Worm (Caenorhabditis elegans) whole organism, L1 larva: ENCODE measurements around the gene mogs-1.

ENCODE experiments used
- C04F5.9 ChIP-seq: sonication (generic microtip); optimal IDR thresholded peaks from 2 replicates; lab custom pipeline; 2016; ENCODE audit warnings: missing genetic modification characterization, missing compliant biosample characterization
- C34B4.2 ChIP-seq: sonication (generic microtip); optimal IDR thresholded peaks from 2 replicates; lab custom pipeline; 2017; ENCODE audit warnings: mild to moderate bottlenecking, missing genetic modification characterization, missing compliant biosample characterization
- Y116A8C.19 ChIP-seq: sonication (generic microtip); optimal IDR thresholded peaks from 2 replicates; lab custom pipeline; 2016; ENCODE audit warnings: missing compliant biosample characterization, missing genetic modification characterization, borderline replicate concordance
- ama-1 ChIP-seq: fragments of 150-350 bp; optimal IDR thresholded peaks from 2 replicates; lab custom pipeline; 2014
- ceh-63 ChIP-seq: fragments of 200-800 bp; sonication (Bioruptor generic); optimal IDR thresholded peaks from 2 replicates; lab custom pipeline; 2018; ENCODE audit warnings: mild to moderate bottlenecking, missing genetic modification characterization, missing compliant biosample characterization
- ceh-8 ChIP-seq: fragments of 200-800 bp; sonication (Bioruptor generic); optimal IDR thresholded peaks from 2 replicates; lab custom pipeline; 2018; ENCODE audit warnings: mild to moderate bottlenecking, missing genetic modification characterization, moderate library complexity, missing compliant biosample characterization
- ceh-88 ChIP-seq: fragments of 200-800 bp; sonication (Bioruptor generic); IDR thresholded peaks from 2 replicates; pipeline ENCODE4 v1.3.6; 2022; ENCODE audit warnings: missing genetic modification characterization, missing compliant biosample characterization
- ces-1 ChIP-seq: fragments of 150-350 bp; optimal IDR thresholded peaks from 2 replicates; lab custom pipeline; 2014; ENCODE audit warnings: missing biosample characterization, missing genetic modification reagents, missing genetic modification characterization
- dpl-1 ChIP-seq, 3 experiments: fragments of 150-350 bp in 2 of 3; sonication (generic microtip) in 1 of 3; optimal IDR thresholded peaks; 2 replicates each; lab custom pipeline; 2014 to 2017; ENCODE audit warnings: missing biosample characterization in 3 of 3, missing genetic modification characterization in 3 of 3, missing genetic modification reagents in 3 of 3
- dsc-1 ChIP-seq: sonication (generic microtip); optimal IDR thresholded peaks from 2 replicates; lab custom pipeline; 2016; ENCODE audit warnings: mild to moderate bottlenecking, missing genetic modification characterization, missing compliant biosample characterization
- efl-3 ChIP-seq: fragments of 200-800 bp; sonication (Bioruptor generic); optimal IDR thresholded peaks from 2 replicates; lab custom pipeline; 2018; ENCODE audit warnings: mild to moderate bottlenecking, missing genetic modification characterization, missing compliant biosample characterization
- egl-27 ChIP-seq, 2 experiments: fragments of 150-350 bp in 1 of 2; sonication (generic microtip); optimal IDR thresholded peaks; 3 replicates each; lab custom pipeline; 2017 to 2018; ENCODE audit warnings: missing biosample characterization in 2 of 2, missing genetic modification characterization in 2 of 2, missing genetic modification reagents in 2 of 2
- elt-3 ChIP-seq, 6 experiments: fragments of 150-350 bp in 1 of 6; sonication (generic microtip); optimal IDR thresholded peaks; 2 replicates each; lab custom pipeline; 2017 to 2018; ENCODE audit warnings: missing biosample characterization in 6 of 6, missing genetic modification characterization in 6 of 6, inconsistent platforms in 1 of 6
- fkh-8 ChIP-seq: sonication (generic microtip); optimal IDR thresholded peaks from 2 replicates; lab custom pipeline; 2016; ENCODE audit warnings: mild to moderate bottlenecking, missing genetic modification characterization, missing compliant biosample characterization
- hlh-17 ChIP-seq: fragments of 200-800 bp; sonication (Bioruptor generic); optimal IDR thresholded peaks from 2 replicates; lab custom pipeline; 2018; ENCODE audit warnings: missing genetic modification characterization, mild to moderate bottlenecking, missing compliant biosample characterization, moderate library complexity, borderline replicate concordance
- hlh-4 ChIP-seq: sonication (generic microtip); optimal IDR thresholded peaks from 2 replicates; lab custom pipeline; 2016; ENCODE audit warnings: mild to moderate bottlenecking, missing genetic modification characterization, missing compliant biosample characterization
- irx-1 ChIP-seq: sonication (generic microtip); optimal IDR thresholded peaks from 2 replicates; lab custom pipeline; 2016; ENCODE audit warnings: missing genetic modification characterization, missing compliant biosample characterization
- isw-1 ChIP-seq: fragments of 200-800 bp; sonication (Bioruptor generic); IDR thresholded peaks from 2 replicates; pipeline ENCODE4 v1.3.6; 2022; ENCODE audit warnings: missing genetic modification characterization, missing compliant biosample characterization
- jun-1 ChIP-seq: fragments of 150-350 bp; optimal IDR thresholded peaks from 2 replicates; lab custom pipeline; 2014; ENCODE audit warnings: missing biosample characterization, missing genetic modification reagents, missing genetic modification characterization
- lin-13 ChIP-seq: fragments of 150-350 bp; optimal IDR thresholded peaks from 2 replicates; lab custom pipeline; 2014; ENCODE audit warnings: missing biosample characterization, missing genetic modification reagents, missing genetic modification characterization
- lin-15B ChIP-seq: fragments of 150-350 bp; sonication (generic microtip); optimal IDR thresholded peaks from 3 replicates; lab custom pipeline; 2014; ENCODE audit warnings: missing biosample characterization, missing genetic modification characterization
- lin-35 ChIP-seq, 2 experiments: fragments of 150-350 bp; optimal IDR thresholded peaks; 2 replicates each; lab custom pipeline; 2014; ENCODE audit warnings: missing biosample characterization in 2 of 2, missing genetic modification characterization in 2 of 2, missing genetic modification reagents in 2 of 2
- lin-39 ChIP-seq: fragments of 150-350 bp; optimal IDR thresholded peaks from 2 replicates; lab custom pipeline; 2014; ENCODE audit warnings: missing biosample characterization, missing genetic modification reagents, missing genetic modification characterization
- lir-3 ChIP-seq: sonication (generic microtip); optimal IDR thresholded peaks from 2 replicates; lab custom pipeline; 2016; ENCODE audit warnings: mild to moderate bottlenecking, missing genetic modification characterization, moderate library complexity, missing compliant biosample characterization; ENCODE audit not compliant: poor library complexity
- mab-9 ChIP-seq: fragments of 200-800 bp; sonication (Bioruptor generic); IDR thresholded peaks from 2 replicates; pipeline ENCODE4 v1.3.6; 2022; ENCODE audit warnings: missing genetic modification reagents, missing genetic modification characterization, missing compliant biosample characterization
- nhr-11 ChIP-seq: fragments of 150-350 bp; optimal IDR thresholded peaks from 2 replicates; lab custom pipeline; 2014; ENCODE audit warnings: missing biosample characterization, missing genetic modification characterization
- nhr-19 ChIP-seq: fragments of 200-800 bp; sonication (Bioruptor generic); conservative IDR thresholded peaks from 2 replicates; pipeline ENCODE4 v1.3.6; 2022; ENCODE audit warnings: missing genetic modification characterization, missing compliant biosample characterization
- nhr-20 ChIP-seq: sonication (generic microtip); optimal IDR thresholded peaks from 2 replicates; lab custom pipeline; 2016; ENCODE audit warnings: mild to moderate bottlenecking, missing genetic modification characterization, missing compliant biosample characterization
- nhr-47 ChIP-seq: sonication (generic microtip); optimal IDR thresholded peaks from 2 replicates; lab custom pipeline; 2016; ENCODE audit warnings: mild to moderate bottlenecking, missing genetic modification characterization, moderate library complexity, missing compliant biosample characterization
- nhr-71 ChIP-seq: sonication (generic microtip); optimal IDR thresholded peaks from 2 replicates; lab custom pipeline; 2016; ENCODE audit warnings: mild to moderate bottlenecking, missing genetic modification characterization, moderate library complexity, missing compliant biosample characterization
- nhr-76 ChIP-seq: sonication (generic microtip); optimal IDR thresholded peaks from 2 replicates; lab custom pipeline; 2017; ENCODE audit warnings: missing biosample characterization, missing genetic modification characterization
- nhr-77 ChIP-seq: fragments of 150-350 bp; optimal IDR thresholded peaks from 2 replicates; lab custom pipeline; 2014; ENCODE audit warnings: missing biosample characterization, missing genetic modification characterization
- nhr-90 ChIP-seq: sonication (generic microtip); optimal IDR thresholded peaks from 2 replicates; lab custom pipeline; 2016; ENCODE audit warnings: mild to moderate bottlenecking, missing genetic modification characterization, missing compliant biosample characterization; ENCODE audit not compliant: poor library complexity
- pag-3 ChIP-seq: sonication (generic microtip); optimal IDR thresholded peaks from 2 replicates; lab custom pipeline; 2017; ENCODE audit warnings: missing genetic modification characterization, mild to moderate bottlenecking, missing compliant biosample characterization, antibody characterized with exemption, borderline replicate concordance; ENCODE audit not compliant: insufficient read depth
- pax-3 ChIP-seq: fragments of 200-800 bp; sonication (Bioruptor generic); optimal IDR thresholded peaks from 2 replicates; lab custom pipeline; 2018; ENCODE audit warnings: mild to moderate bottlenecking, missing genetic modification characterization, moderate library complexity, missing compliant biosample characterization
- rnt-1 ChIP-seq: sonication (generic microtip); optimal IDR thresholded peaks from 2 replicates; lab custom pipeline; 2016; ENCODE audit warnings: mild to moderate bottlenecking, missing genetic modification characterization, moderate library complexity, missing compliant biosample characterization
- skn-1 ChIP-seq: fragments of 150-350 bp; optimal IDR thresholded peaks from 2 replicates; lab custom pipeline; 2014; ENCODE audit warnings: missing biosample characterization, missing genetic modification characterization
- snu-23 ChIP-seq: sonication (generic microtip); optimal IDR thresholded peaks from 2 replicates; lab custom pipeline; 2016; ENCODE audit warnings: missing genetic modification characterization, missing compliant biosample characterization
- sox-4 ChIP-seq: sonication (generic microtip); optimal IDR thresholded peaks from 2 replicates; lab custom pipeline; 2016; ENCODE audit warnings: missing genetic modification characterization, missing compliant biosample characterization
- sptf-1 ChIP-seq: fragments of 150-350 bp; optimal IDR thresholded peaks from 2 replicates; lab custom pipeline; 2014; ENCODE audit warnings: missing biosample characterization, missing genetic modification characterization
- sup-37 ChIP-seq: fragments of 200-800 bp; sonication (Bioruptor generic); optimal IDR thresholded peaks from 2 replicates; lab custom pipeline; 2018; ENCODE audit warnings: mild to moderate bottlenecking, missing genetic modification characterization, missing compliant biosample characterization
- tbx-2 ChIP-seq: sonication (generic microtip); optimal IDR thresholded peaks from 2 replicates; lab custom pipeline; 2016; ENCODE audit warnings: missing genetic modification characterization, missing compliant biosample characterization
- unc-130 ChIP-seq: fragments of 150-350 bp; optimal IDR thresholded peaks from 2 replicates; lab custom pipeline; 2017; ENCODE audit warnings: missing biosample characterization, missing genetic modification characterization, inconsistent platforms
- unc-30 ChIP-seq: sonication (generic microtip); optimal IDR thresholded peaks from 2 replicates; lab custom pipeline; 2017; ENCODE audit warnings: missing biosample characterization, missing genetic modification characterization
- unc-62 ChIP-seq: fragments of 150-350 bp; optimal IDR thresholded peaks from 2 replicates; lab custom pipeline; 2014; ENCODE audit warnings: missing biosample characterization, missing genetic modification reagents, missing genetic modification characterization
- vab-15 ChIP-seq: sonication (generic microtip); optimal IDR thresholded peaks from 2 replicates; lab custom pipeline; 2017; ENCODE audit warnings: missing genotype, mild to moderate bottlenecking, missing genetic modification characterization, missing compliant biosample characterization
- zag-1 ChIP-seq: fragments of 150-350 bp; optimal IDR thresholded peaks from 2 replicates; lab custom pipeline; 2014; ENCODE audit warnings: missing biosample characterization, missing genetic modification characterization
- ztf-4 ChIP-seq: fragments of 150-350 bp; optimal IDR thresholded peaks from 2 replicates; lab custom pipeline; 2014; ENCODE audit warnings: missing biosample characterization, missing genetic modification characterization

Gene mogs-1

ce11 chrIV:11008996-11009395 is 12.7 kb downstream of the mogs-1 start, which contains the start of gene F13H10.6:
F13H10.6 (plus strand) TSS chrIV:11009296.
- no peak for TF ChIP-seq ztf-4
- no peak for TF ChIP-seq unc-130 (tag; lab: Kevin White, UChicago)
- no peak for TF ChIP-seq ces-1 (GFP tag; lab: Kevin White, UChicago)
- TF ChIP-seq Y116A8C.19 (tag; lab: Kevin White, UChicago) = no peak
- TF ChIP-seq ceh-88 (GFP tag; lab: Robert Waterston, UW) = no peak
- no peak for TF ChIP-seq C04F5.9 (tag; lab: Kevin White, UChicago)
- no peak for TF ChIP-seq nhr-77 (tag; lab: Kevin White, UChicago)
- no peak for TF ChIP-seq lin-13
- TF ChIP-seq irx-1 (tag; lab: Kevin White, UChicago) = no peak
- no peak for TF ChIP-seq mab-9 (GFP tag; lab: Robert Waterston, UW)
- TF ChIP-seq vab-15 (tag; lab: Kevin White, UChicago) = no peak
- no peak for TF ChIP-seq C34B4.2 (tag; lab: Kevin White, UChicago)
- TF ChIP-seq nhr-19 (GFP tag; lab: Robert Waterston, UW) = no peak
- no peak for TF ChIP-seq unc-30 (tag; lab: Kevin White, UChicago)
- TF ChIP-seq dpl-1 (GFP tag; optimal IDR thresholded peaks at IDR 0.05; lab: Kevin White, UChicago) = no peak

- TF ChIP-seq dsc-1 (tag; lab: Kevin White, UChicago) = no peak
- TF ChIP-seq sup-37 (GFP tag; lab: Kevin White, UChicago) = no peak
- TF ChIP-seq egl-27 (tag; optimal IDR thresholded peaks at IDR 0.05; lab: Kevin White, UChicago) = no peak
- no peak for TF ChIP-seq nhr-19 (GFP tag; lab: Robert Waterston, UW)
- TF ChIP-seq nhr-71 (tag; lab: Kevin White, UChicago) = peak; percentile 41
- no peak for TF ChIP-seq nhr-77 (tag; lab: Kevin White, UChicago)
- TF ChIP-seq snu-23 (GFP tag; lab: Kevin White, UChicago) = peak; percentile 70
- TF ChIP-seq efl-3 (GFP tag; lab: Kevin White, UChicago) = no peak
- peak; percentile 43 for TF ChIP-seq jun-1 (tag; lab: Kevin White, UChicago)
- TF ChIP-seq hlh-4 = no peak
- no peak for TF ChIP-seq nhr-11 (tag; lab: Kevin White, UChicago)
- TF ChIP-seq isw-1 (GFP tag; lab: Robert Waterston, UW) = no peak
- peak; percentile 12 for TF ChIP-seq tbx-2
- TF ChIP-seq dpl-1 (GFP tag; optimal IDR thresholded peaks at IDR 0.05; lab: Kevin White, UChicago) = peak in 2 of 3 experiments; percentile 13 to 18
- TF ChIP-seq C34B4.2 (tag; lab: Kevin White, UChicago) = no peak
- no peak for TF ChIP-seq ceh-8 (GFP tag; lab: Kevin White, UChicago)
- TF ChIP-seq Y116A8C.19 (tag; lab: Kevin White, UChicago) = no peak
- no peak for TF ChIP-seq zag-1 (tag; lab: Kevin White, UChicago)
- peak; percentile 38 for TF ChIP-seq nhr-20 (tag; lab: Kevin White, UChicago)
- TF ChIP-seq unc-62 (GFP tag; lab: Kevin White, UChicago) = no peak
- no peak for TF ChIP-seq nhr-47
- no peak for TF ChIP-seq nhr-76 (tag; lab: Kevin White, UChicago)
- peak; percentile 41 for TF ChIP-seq skn-1 (tag; lab: Kevin White, UChicago)
- TF ChIP-seq ztf-4 = no peak
- no peak for TF ChIP-seq unc-30 (tag; lab: Kevin White, UChicago)
- TF ChIP-seq ceh-63 (GFP tag; lab: Kevin White, UChicago) = no peak
- no peak for TF ChIP-seq lin-39 (tag; lab: Kevin White, UChicago)
- no peak for TF ChIP-seq vab-15 (tag; lab: Kevin White, UChicago)
- no peak for TF ChIP-seq lin-13
- peak in 1 of 6 experiments; percentile 54 for TF ChIP-seq elt-3 (tag; optimal IDR thresholded peaks at IDR 0.05; lab: Kevin White, UChicago)
- no peak for TF ChIP-seq fkh-8 (tag; lab: Kevin White, UChicago)
- TF ChIP-seq rnt-1 (tag; lab: Kevin White, UChicago) = peak; percentile 19
- TF ChIP-seq ama-1 (lab: Kevin White, UChicago) = no peak
- no peak for TF ChIP-seq hlh-17
- no peak for TF ChIP-seq lin-15B (tag; lab: Kevin White, UChicago)
- no peak for TF ChIP-seq nhr-90 (tag; lab: Kevin White, UChicago)
- TF ChIP-seq lir-3 = no peak
- no peak for TF ChIP-seq sptf-1 (tag; lab: Kevin White, UChicago)
- TF ChIP-seq lin-35 (GFP tag; optimal IDR thresholded peaks at IDR 0.05; lab: Kevin White, UChicago) = peak in 1 of 2 experiments; percentile 33
- TF ChIP-seq pax-3 (tag; lab: Kevin White, UChicago) = no peak
- TF ChIP-seq sox-4 (tag; lab: Kevin White, UChicago) = no peak
- TF ChIP-seq irx-1 (tag; lab: Kevin White, UChicago) = no peak
- TF ChIP-seq C04F5.9 (tag; lab: Kevin White, UChicago) = no peak
- no peak for TF ChIP-seq pag-3 (tag; lab: Kevin White, UChicago)
These were observed 13.5 kb downstream of the mogs-1 start for ce11 chrIV:11008255-11008654.
